Worm (Caenorhabditis elegans): ENCODE measurements around the gene F10D7.5.

DNA sequence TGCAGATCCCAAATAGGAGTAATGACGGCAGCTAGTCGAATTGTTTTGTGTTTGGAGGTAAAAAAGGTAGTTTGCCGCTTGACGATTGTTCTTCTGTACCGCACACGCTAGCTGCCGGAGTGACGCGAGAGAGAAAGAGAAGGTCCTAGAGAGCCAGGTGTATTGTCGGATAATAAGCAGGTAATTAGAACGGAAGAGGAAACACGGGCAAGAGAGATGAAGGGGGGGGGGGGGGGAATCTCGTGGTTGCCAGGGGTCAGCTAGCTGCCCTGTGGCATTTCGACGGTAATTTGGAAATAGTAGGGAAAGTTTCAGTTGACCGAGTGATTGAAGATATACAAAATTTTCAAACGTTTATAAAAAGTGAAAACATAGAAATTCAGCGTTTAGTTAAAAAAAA, 22.5 kb upstream of the F10D7.5 start, which contains the start of gene crb-1:
- no peak for TF ChIP-seq lim-6 (tag; optimal IDR thresholded peaks at IDR 0.05)
- TF ChIP-seq rnt-1 (tag; optimal IDR thresholded peaks at IDR 0.05), result no peak
- no peak for TF ChIP-seq ref-2 (tag; optimal IDR thresholded peaks at IDR 0.05)
- TF ChIP-seq ceh-2 (tag; optimal IDR thresholded peaks at IDR 0.05), result no peak
- TF ChIP-seq fkh-10 (GFP tag; optimal IDR thresholded peaks at IDR 0.05), result no peak
- no peak for TF ChIP-seq pha-4 (tag; optimal IDR thresholded peaks at IDR 0.05)
- TF ChIP-seq dmd-4 (tag; optimal IDR thresholded peaks at IDR 0.05; ENCODE audit: borderline replicate concordance), result no peak
- TF ChIP-seq elt-2 (tag; optimal IDR thresholded peaks at IDR 0.05), result no peak
- no peak for TF ChIP-seq lin-11 (tag; optimal IDR thresholded peaks at IDR 0.05)
